Fruit fly (Drosophila melanogaster) S2 (cell line): Measurements from ENCODE around the gene CG5004.

Source experiments
- CG8478 ChIP-seq: fragments of >200 bp; optimal IDR thresholded peaks from 2 replicates; lab custom pipeline; 2018
- CTCF ChIP-seq, 2 experiments: fragments of >200 bp; optimal IDR thresholded peaks; 2 replicates each; lab custom pipeline; 2018

- no peak for TF ChIP-seq CTCF (optimal IDR thresholded peaks at IDR 0.05; lab: Kevin White, UChicago)
- no peak for TF ChIP-seq CG8478 (lab: Kevin White, UChicago)
These were observed 76.1 kb downstream of the CG5004 start for dm6 chrX:17183486-17183885.
